Worm (Caenorhabditis elegans): ENCODE results near the gene pqn-75.
A peak's percentile ranks its signal among the peaks of the same experiment; 100 is the strongest.

The pqn-75 gene

DNA sequence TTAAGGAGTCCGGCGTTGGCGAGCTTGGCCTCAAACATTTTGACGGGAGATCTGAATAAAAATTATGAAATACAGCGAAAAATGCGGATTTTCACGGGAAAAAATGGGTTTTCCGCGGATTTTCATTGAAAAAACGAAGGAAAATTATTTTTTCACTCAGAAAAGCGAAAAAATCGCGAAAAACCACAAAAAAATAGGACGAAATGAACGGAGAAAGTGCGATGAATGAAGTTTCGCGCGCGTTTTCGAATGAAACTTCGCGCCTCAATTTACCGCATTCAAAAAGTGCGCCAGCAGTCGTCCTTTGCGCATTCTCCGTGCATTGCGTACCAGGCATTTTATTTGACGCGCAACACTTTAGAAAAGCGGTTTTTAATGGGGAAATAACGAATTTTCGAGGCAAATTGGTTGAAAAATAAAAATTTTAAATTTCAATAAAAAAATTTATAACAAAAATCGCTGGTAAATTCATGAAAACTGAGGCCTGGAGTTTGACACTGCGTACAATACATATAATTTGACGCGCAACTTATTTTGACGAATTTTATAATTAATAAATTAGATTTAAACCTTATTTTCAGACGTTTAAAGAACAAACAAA is 22.6 kb upstream of the pqn-75 start, which contains the start of gene pcn-1 (continued):
- TF ChIP-seq nhr-84 (tag; optimal IDR thresholded peaks at IDR 0.05) (no peak), lir-3 (tag; optimal IDR thresholded peaks at IDR 0.05; ENCODE audit: poor library complexity) (no peak), unc-62 (GFP tag; optimal IDR thresholded peaks at IDR 0.05) (peak; percentile 38), mab-9 (GFP tag; IDR thresholded peaks at IDR 0.05) (peak; percentile 96), dpl-1 (GFP tag; optimal IDR thresholded peaks at IDR 0.05) (peak; percentile 99), unc-30 (tag; optimal IDR thresholded peaks at IDR 0.05) (no peak), alr-1 (tag; optimal IDR thresholded peaks at IDR 0.05; ENCODE audit: borderline replicate concordance) (no peak), nhr-90 (tag; optimal IDR thresholded peaks at IDR 0.05; ENCODE audit: poor library complexity) (peak; percentile 98), dsc-1 (tag; optimal IDR thresholded peaks at IDR 0.05) (peak; percentile 98), aly-2 (tag; optimal IDR thresholded peaks at IDR 0.05) (peak; percentile 44), fkh-8 (tag; optimal IDR thresholded peaks at IDR 0.05) (peak; percentile 97), ztf-4 (tag; optimal IDR thresholded peaks at IDR 0.05) (peak; percentile 75), jun-1 (tag; optimal IDR thresholded peaks at IDR 0.05) (peak; percentile 91), nhr-71 (tag; optimal IDR thresholded peaks at IDR 0.05) (peak; percentile 99), sup-37 (GFP tag; optimal IDR thresholded peaks at IDR 0.05) (peak; percentile 96), nhr-77 (tag; optimal IDR thresholded peaks at IDR 0.05) (peak; percentile 80), irx-1 (tag; optimal IDR thresholded peaks at IDR 0.05) (peak; percentile 99), hlh-4 (tag; optimal IDR thresholded peaks at IDR 0.05) (no peak), ets-5 (GFP tag; IDR thresholded peaks at IDR 0.05) (no peak), aha-1 (tag; optimal IDR thresholded peaks at IDR 0.05) (peak; percentile 39), vab-15 (tag; optimal IDR thresholded peaks at IDR 0.05) (peak; percentile 48), unc-86 (tag; optimal IDR thresholded peaks at IDR 0.05) (peak; percentile 97), zag-1 (tag; optimal IDR thresholded peaks at IDR 0.05) (peak; percentile 12), efl-1 (optimal IDR thresholded peaks at IDR 0.05) (peak; percentile 99), efl-1 (GFP tag; optimal IDR thresholded peaks at IDR 0.05 in 1 of 2) (peak; percentile 98 to 100), nhr-28 (tag; optimal IDR thresholded peaks at IDR 0.05) (no peak), hlh-17 (GFP tag; optimal IDR thresholded peaks at IDR 0.05; ENCODE audit: borderline replicate concordance) (no peak), xbp-1 (tag; optimal IDR thresholded peaks at IDR 0.05) (peak; percentile 97), ztf-11 (tag; optimal IDR thresholded peaks at IDR 0.05) (peak; percentile 68 to 94), C16A3.4 (tag; optimal IDR thresholded peaks at IDR 0.05) (peak; percentile 91), lin-35 (GFP tag; optimal IDR thresholded peaks at IDR 0.05) (peak; percentile 98), egl-13 (tag; optimal IDR thresholded peaks at IDR 0.05) (peak; percentile 98), mef-2 (tag; optimal IDR thresholded peaks at IDR 0.05) (peak; percentile 46), ceh-88 (GFP tag; IDR thresholded peaks at IDR 0.05) (peak; percentile 94), unc-130 (tag; optimal IDR thresholded peaks at IDR 0.05) (peak; percentile 82), grh-1 (GFP tag; IDR thresholded peaks at IDR 0.05) (peak; percentile 96), nhr-76 (tag; optimal IDR thresholded peaks at IDR 0.05) (peak; percentile 57), nhr-19 (GFP tag; conservative IDR thresholded peaks at IDR 0.05) (peak; percentile 97), fos-1 (tag; optimal IDR thresholded peaks at IDR 0.05) (peak; percentile 88), isw-1 (GFP tag; IDR thresholded peaks at IDR 0.05) (peak; percentile 98), skn-1 (tag; optimal IDR thresholded peaks at IDR 0.05) (peak; percentile 83), mdl-1 (tag; optimal IDR thresholded peaks at IDR 0.05) (peak in 1 of 2 experiments; percentile 66), snpc-4 (tag; optimal IDR thresholded peaks at IDR 0.05) (peak; percentile 92), ceh-82 (tag; optimal IDR thresholded peaks at IDR 0.05) (peak; percentile 93 to 95 (median 93)), lin-14 (GFP tag; optimal IDR thresholded peaks at IDR 0.05) (peak; percentile 98), nhr-47 (tag; optimal IDR thresholded peaks at IDR 0.05) (peak; percentile 99), fkh-4 (tag; optimal IDR thresholded peaks at IDR 0.05; ENCODE audit: borderline replicate concordance) (peak; percentile 91), F16B12.6 (tag; optimal IDR thresholded peaks at IDR 0.05) (peak; percentile 95), tbx-2 (tag; optimal IDR thresholded peaks at IDR 0.05) (peak; percentile 99), C04F5.9 (tag; optimal IDR thresholded peaks at IDR 0.05) (peak; percentile 94), snu-23 (GFP tag; optimal IDR thresholded peaks at IDR 0.05) (peak; percentile 96), nhr-85 (tag) (peak; percentile 99), swsn-7 (tag; optimal IDR thresholded peaks at IDR 0.05) (peak; percentile 98)
